Worm (Caenorhabditis elegans) whole organism, L3 larva: Measurements from ENCODE around the gene kvs-4.

Source experiments
- egl-27 ChIP-seq: sonication (generic microtip); optimal IDR thresholded peaks from 4 replicates; lab custom pipeline; 2017; ENCODE audit warnings: missing biosample characterization, missing genetic modification reagents, missing genetic modification characterization
- nhr-11 ChIP-seq: fragments of 150-350 bp; optimal IDR thresholded peaks from 2 replicates; lab custom pipeline; 2014; ENCODE audit warnings: missing biosample characterization, missing genetic modification characterization
- nhr-23 ChIP-seq: fragments of 150-350 bp; optimal IDR thresholded peaks from 2 replicates; lab custom pipeline; 2014; ENCODE audit warnings: missing biosample characterization, missing genetic modification reagents, missing genetic modification characterization
- skn-1 ChIP-seq: fragments of 150-350 bp; optimal IDR thresholded peaks from 2 replicates; lab custom pipeline; 2014; ENCODE audit warnings: missing biosample characterization, missing genetic modification characterization
- zag-1 ChIP-seq: fragments of 150-350 bp; optimal IDR thresholded peaks from 2 replicates; lab custom pipeline; 2014; ENCODE audit warnings: missing biosample characterization, missing genetic modification characterization

DNA sequence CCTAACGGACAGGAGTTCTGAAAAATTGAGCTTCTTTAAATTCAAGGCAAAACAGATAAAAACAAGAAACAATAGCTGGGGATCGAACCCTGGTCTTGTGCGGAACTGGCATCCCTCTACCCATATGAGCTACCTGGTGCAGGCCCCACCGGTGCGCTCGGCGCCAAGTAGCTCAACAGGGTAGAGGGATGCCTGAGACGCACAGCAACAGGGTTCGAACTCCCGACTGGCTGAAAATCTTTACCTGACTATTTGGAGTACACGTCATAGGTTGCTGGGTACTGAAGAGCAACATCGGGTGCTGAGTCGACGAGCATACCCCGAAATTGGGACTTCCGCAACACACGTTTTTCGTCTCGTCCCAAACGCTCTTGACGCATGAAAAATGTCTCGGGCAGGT lies 49.5 kb upstream of the kvs-4 start:
- TF ChIP-seq nhr-23 (tag; lab: Kevin White, UChicago) (no peak), zag-1 (tag; lab: Kevin White, UChicago) (no peak), skn-1 (tag; lab: Kevin White, UChicago) (no peak), egl-27 (no peak), nhr-11 (tag; lab: Kevin White, UChicago) (no peak)
